Worm (Caenorhabditis elegans) whole organism, late embryonic: ENCODE measurements around the gene F56C3.10.
"Not testable (repeated sequence)": the region's sequence is repeated elsewhere in the genome, so short reads cannot be mapped to it uniquely, and the experiment has no call there.

Experiments
- F13H6.1 ChIP-seq: sonication (generic microtip); optimal IDR thresholded peaks from 2 replicates; lab custom pipeline; 2016; ENCODE audit warnings: missing genetic modification characterization, missing compliant biosample characterization
- K09A11.1 ChIP-seq: sonication (generic microtip); optimal IDR thresholded peaks from 2 replicates; lab custom pipeline; 2017; ENCODE audit warnings: antibody characterized with exemption, mild to moderate bottlenecking, missing genetic modification characterization, missing compliant biosample characterization; ENCODE audit not compliant: insufficient read depth
- T23F11.4 ChIP-seq: fragments of 200-800 bp; sonication (Bioruptor generic); optimal IDR thresholded peaks from 2 replicates; lab custom pipeline; 2018; ENCODE audit warnings: mild to moderate bottlenecking, missing genetic modification characterization, missing compliant biosample characterization
- ama-1 ChIP-seq: fragments of 150-350 bp; optimal IDR thresholded peaks from 2 replicates; lab custom pipeline; 2014
- ceh-14 ChIP-seq: sonication (generic microtip); optimal IDR thresholded peaks from 2 replicates; lab custom pipeline; 2016; ENCODE audit warnings: missing genotype, missing genetic modification characterization, missing compliant biosample characterization
- ceh-18 ChIP-seq: sonication (generic microtip); optimal IDR thresholded peaks from 2 replicates; lab custom pipeline; 2016; ENCODE audit warnings: missing genetic modification characterization, missing compliant biosample characterization
- ceh-2 ChIP-seq: sonication (generic microtip); optimal IDR thresholded peaks from 2 replicates; lab custom pipeline; 2016; ENCODE audit warnings: missing genotype, missing genetic modification characterization, missing compliant biosample characterization
- ceh-22 ChIP-seq: sonication (generic microtip); optimal IDR thresholded peaks from 2 replicates; lab custom pipeline; 2017; ENCODE audit warnings: missing biosample characterization, missing genetic modification characterization
- ceh-24 ChIP-seq: sonication (generic microtip); optimal IDR thresholded peaks from 2 replicates; lab custom pipeline; 2016; ENCODE audit warnings: mild to moderate bottlenecking, missing genetic modification characterization, missing compliant biosample characterization
- ceh-30 ChIP-seq: fragments of 150-350 bp; optimal IDR thresholded peaks from 2 replicates; lab custom pipeline; 2014; ENCODE audit warnings: missing biosample characterization, missing genetic modification characterization
- ceh-31 ChIP-seq: sonication (generic microtip); optimal IDR thresholded peaks from 2 replicates; lab custom pipeline; 2016; ENCODE audit warnings: missing genetic modification characterization, missing compliant biosample characterization
- ceh-34 ChIP-seq: sonication (generic microtip); optimal IDR thresholded peaks from 2 replicates; lab custom pipeline; 2016; ENCODE audit warnings: mild to moderate bottlenecking, missing genetic modification characterization, missing compliant biosample characterization
- ceh-45 ChIP-seq: fragments of 200-800 bp; sonication (Bioruptor generic); IDR thresholded peaks from 2 replicates; pipeline ENCODE4 v1.3.6; 2022; ENCODE audit warnings: missing genetic modification reagents, missing genetic modification characterization, missing compliant biosample characterization
- ceh-48 ChIP-seq: sonication (generic microtip); optimal IDR thresholded peaks from 2 replicates; lab custom pipeline; 2016; ENCODE audit warnings: missing genetic modification characterization, inconsistent platforms, missing compliant biosample characterization
- ceh-6 ChIP-seq: fragments of 200-800 bp; sonication (Bioruptor generic); optimal IDR thresholded peaks from 2 replicates; lab custom pipeline; 2018; ENCODE audit warnings: mild to moderate bottlenecking, missing genetic modification characterization, missing compliant biosample characterization
- che-1 ChIP-seq: sonication (generic microtip); optimal IDR thresholded peaks from 2 replicates; lab custom pipeline; 2016; ENCODE audit warnings: mild to moderate bottlenecking, missing genetic modification characterization, missing compliant biosample characterization
- elt-2 ChIP-seq: sonication (generic microtip); optimal IDR thresholded peaks from 2 replicates; lab custom pipeline; 2016; ENCODE audit warnings: missing genetic modification reagents, missing genetic modification characterization, missing compliant biosample characterization
- gmeb-2 ChIP-seq: sonication (generic microtip); optimal IDR thresholded peaks from 2 replicates; lab custom pipeline; 2016; ENCODE audit warnings: missing genetic modification characterization, inconsistent platforms, missing compliant biosample characterization
- hlh-13 ChIP-seq: fragments of 200-800 bp; sonication (Bioruptor generic); optimal IDR thresholded peaks from 2 replicates; lab custom pipeline; 2018; ENCODE audit warnings: mild to moderate bottlenecking, missing genetic modification characterization, missing compliant biosample characterization
- hlh-8 ChIP-seq: sonication (generic microtip); optimal IDR thresholded peaks from 2 replicates; lab custom pipeline; 2016; ENCODE audit warnings: missing genotype, missing genetic modification characterization, missing compliant biosample characterization
- lim-6 ChIP-seq: sonication (generic microtip); optimal IDR thresholded peaks from 2 replicates; lab custom pipeline; 2016; ENCODE audit warnings: missing genetic modification characterization, missing compliant biosample characterization
- lin-11 ChIP-seq: fragments of 200-800 bp; sonication (Bioruptor generic); optimal IDR thresholded peaks from 2 replicates; lab custom pipeline; 2018; ENCODE audit warnings: mild to moderate bottlenecking, missing genetic modification characterization, missing compliant biosample characterization
- odd-2 ChIP-seq: sonication (generic microtip); optimal IDR thresholded peaks from 2 replicates; lab custom pipeline; 2017; ENCODE audit warnings: antibody characterized with exemption, mild to moderate bottlenecking, missing genetic modification characterization, missing compliant biosample characterization
- pat-9 ChIP-seq: fragments of 200-800 bp; sonication (Bioruptor generic); optimal IDR thresholded peaks from 2 replicates; lab custom pipeline; 2018; ENCODE audit warnings: mild to moderate bottlenecking, missing genetic modification characterization, moderate library complexity, missing compliant biosample characterization
- pha-2 ChIP-seq: sonication (generic microtip); optimal IDR thresholded peaks from 2 replicates; lab custom pipeline; 2017; ENCODE audit warnings: mild to moderate bottlenecking, missing genetic modification characterization, missing compliant biosample characterization
- pros-1 ChIP-seq: fragments of 150-350 bp; optimal IDR thresholded peaks from 2 replicates; lab custom pipeline; 2014; ENCODE audit warnings: missing biosample characterization, missing genetic modification reagents, missing genetic modification characterization
- sox-2 ChIP-seq: fragments of 200-800 bp; sonication (Bioruptor generic); IDR thresholded peaks from 2 replicates; pipeline ENCODE4 v1.3.6; 2022; ENCODE audit warnings: missing genetic modification reagents, missing genetic modification characterization, missing compliant biosample characterization
- sox-4 ChIP-seq: sonication (generic microtip); optimal IDR thresholded peaks from 2 replicates; lab custom pipeline; 2017; ENCODE audit warnings: mild to moderate bottlenecking, missing genetic modification characterization, inconsistent platforms, missing compliant biosample characterization
- syd-9 ChIP-seq: sonication (generic microtip); optimal IDR thresholded peaks from 2 replicates; lab custom pipeline; 2016; ENCODE audit warnings: mild to moderate bottlenecking, missing genetic modification characterization, moderate library complexity, missing compliant biosample characterization
- unc-3 ChIP-seq, 2 experiments: fragments of 200-800 bp in 1 of 2; sonication (Bioruptor generic) in 1 of 2; sonication (generic microtip) in 1 of 2; conservative IDR thresholded peaks in 1 of 2; optimal IDR thresholded peaks in 1 of 2; 2 replicates each; pipeline versions ENCODE4 v1.3.6 to Lab custom; 2016 to 2022; ENCODE audit warnings: missing compliant biosample characterization in 2 of 2, missing genetic modification characterization in 2 of 2, missing genetic modification reagents in 1 of 2
- unc-42 ChIP-seq: sonication (generic microtip); optimal IDR thresholded peaks from 2 replicates; lab custom pipeline; 2016; ENCODE audit warnings: missing genotype, missing genetic modification characterization, missing compliant biosample characterization

F56C3.10 gene

DNA sequence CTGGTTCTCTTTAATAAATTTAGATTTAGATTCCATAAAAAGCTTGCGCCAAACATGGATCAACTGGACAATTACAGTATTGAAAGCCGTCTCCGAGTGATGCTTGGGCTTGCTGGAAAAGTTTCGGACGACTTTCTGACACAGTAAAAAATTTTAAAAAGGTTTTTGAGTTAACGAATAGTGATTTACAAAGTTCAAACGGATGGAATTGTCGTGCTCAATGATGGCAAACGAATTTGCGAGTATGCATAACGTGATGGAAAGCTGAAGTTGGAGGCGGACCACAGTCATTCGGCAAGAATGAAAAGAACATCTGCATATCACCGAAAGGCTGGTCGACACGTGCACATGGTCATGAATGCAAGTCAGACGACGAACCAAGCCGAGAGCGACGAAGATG lies 22.5 kb upstream of the F56C3.10 start, which contains the start of gene ZK402.1:
TSS of gene ZK402.1 (plus strand) at position 301 of the 400 bp plus-strand sequence.
- TF ChIP-seq lin-11 (tag; lab: Kevin White, UChicago); ceh-34 (tag; lab: Kevin White, UChicago); sox-2 (GFP tag; lab: Robert Waterston, UW): not testable (repeated sequence)

DNA sequence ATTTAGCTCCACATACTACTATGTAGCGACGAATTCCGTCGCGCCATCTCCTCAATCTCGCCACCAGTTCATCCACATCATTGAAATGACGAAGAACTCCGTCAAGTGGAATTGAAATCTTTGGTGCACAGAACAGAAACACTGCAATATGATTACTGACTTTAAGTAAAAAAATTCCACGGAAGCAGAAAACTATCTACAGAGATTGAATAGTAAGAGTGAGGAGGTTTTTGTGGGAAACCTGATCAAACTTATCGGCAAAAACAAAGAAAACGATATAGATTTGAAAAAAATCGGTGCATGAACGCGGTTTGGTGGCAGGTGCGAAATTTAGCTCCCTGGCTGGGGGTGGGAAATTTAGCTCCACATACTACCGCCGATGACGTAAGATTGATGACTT lies 22.0 kb upstream of the F56C3.10 start, which contains the start of gene ZK402.2:
TSS of gene ZK402.2 (plus strand) at position 301 of the 400 bp plus-strand sequence.
- TF ChIP-seq sox-4; K09A11.1 (tag; lab: Kevin White, UChicago); unc-3 (GFP tag; conservative IDR thresholded peaks at IDR 0.05; lab: Robert Waterston, UW); unc-3 (tag; optimal IDR thresholded peaks at IDR 0.05; lab: Kevin White, UChicago): not testable (repeated sequence)
- TF ChIP-seq, all 69 proteins: peak for 0; not testable (repeated sequence) for 69

DNA sequence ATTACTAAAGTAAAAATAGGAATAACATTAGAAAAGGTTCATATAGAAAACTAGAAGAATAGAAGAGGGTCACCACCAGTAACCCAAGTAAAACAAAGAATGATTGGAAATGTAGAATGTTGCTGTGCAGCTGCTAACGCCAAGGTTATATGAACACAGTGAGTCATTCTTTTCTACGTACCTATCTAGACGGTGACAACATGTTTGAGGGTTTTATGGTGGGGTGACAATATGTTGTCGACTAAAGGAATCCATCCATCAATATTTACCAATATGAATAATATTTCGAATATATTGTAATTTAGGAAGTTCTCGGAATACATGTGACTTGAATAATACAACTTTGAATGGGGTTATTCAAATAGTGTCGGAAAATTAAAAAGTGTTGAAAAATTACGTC lies 19.8 kb upstream of the F56C3.10 start, which contains the start of gene ZK402.5:
TSS of gene ZK402.5 (minus strand) at position 101 of the 400 bp plus-strand sequence.
- TF ChIP-seq lim-6 (tag; lab: Kevin White, UChicago) (no peak), ceh-22 (no peak), pros-1 (tag; lab: Kevin White, UChicago) (no peak), pat-9 (tag; lab: Kevin White, UChicago) (no peak), ceh-2 (tag; lab: Kevin White, UChicago) (no peak), ceh-14 (tag; lab: Kevin White, UChicago) (no peak)

DNA sequence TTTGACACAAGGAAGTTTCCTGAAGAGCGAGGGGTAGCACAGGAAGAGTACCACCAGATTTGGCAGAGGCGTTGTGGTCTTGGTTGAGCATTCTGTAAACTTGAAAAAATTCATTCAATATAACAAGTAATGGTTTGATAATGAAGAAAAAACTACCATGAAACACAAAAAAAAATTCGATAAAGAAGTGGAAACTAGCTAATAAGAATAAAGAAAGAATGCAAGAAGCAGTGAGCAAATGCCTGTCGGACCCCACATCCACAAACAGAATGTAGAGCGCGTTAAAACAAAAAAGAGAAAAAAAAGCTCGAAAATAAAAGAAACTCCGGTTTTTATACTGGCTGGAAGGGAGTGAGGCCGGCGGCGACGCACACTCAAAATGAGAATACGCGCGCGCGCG lies 16.1 kb upstream of the F56C3.10 start, which contains the start of gene H39E20.1:
TSS of gene H39E20.1 (minus strand) at position 101 of the 400 bp plus-strand sequence.
- no peak for TF ChIP-seq hlh-13 (GFP tag; lab: Kevin White, UChicago)
- no peak for TF ChIP-seq hlh-8
- TF ChIP-seq pha-2 (tag; lab: Kevin White, UChicago): no peak
- no peak for TF ChIP-seq ceh-48 (tag; lab: Kevin White, UChicago)
- no peak for TF ChIP-seq syd-9 (tag; lab: Kevin White, UChicago)
- TF ChIP-seq T23F11.4: no peak
- no peak for TF ChIP-seq sox-2 (GFP tag; lab: Robert Waterston, UW)
- TF ChIP-seq ceh-31 (tag; lab: Kevin White, UChicago): no peak
- no peak for TF ChIP-seq unc-42 (tag; lab: Kevin White, UChicago)
- TF ChIP-seq elt-2 (tag; lab: Kevin White, UChicago): no peak
- no peak for TF ChIP-seq lin-11 (tag; lab: Kevin White, UChicago)
- no peak for TF ChIP-seq odd-2 (tag; lab: Kevin White, UChicago)
- no peak for TF ChIP-seq ceh-24 (tag; lab: Kevin White, UChicago)
- TF ChIP-seq che-1 (tag; lab: Kevin White, UChicago): no peak
- TF ChIP-seq ceh-45 (GFP tag; lab: Robert Waterston, UW): no peak

DNA sequence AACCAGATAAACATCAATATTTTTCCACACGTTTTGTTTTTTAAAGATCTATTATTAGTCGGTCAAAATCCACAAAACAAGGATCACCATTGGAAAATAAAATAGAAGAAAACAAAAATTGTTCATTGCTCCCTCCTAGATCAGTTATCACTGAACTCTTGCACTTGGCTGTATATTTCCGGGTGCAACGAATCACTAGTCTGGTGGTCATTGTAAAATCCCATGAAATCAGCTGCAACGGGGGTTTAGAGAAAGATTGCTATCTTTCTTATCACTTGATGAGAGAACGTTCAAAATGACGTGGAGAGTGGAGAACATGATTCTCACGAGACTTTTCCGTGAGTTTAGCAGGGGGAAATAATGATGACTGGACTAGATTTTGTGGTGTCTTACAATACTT lies 14.3 kb upstream of the F56C3.10 start:
- no peak for TF ChIP-seq ceh-45 (GFP tag; lab: Robert Waterston, UW)
- TF ChIP-seq odd-2 (tag; lab: Kevin White, UChicago): no peak
- TF ChIP-seq ceh-6 (GFP tag; lab: Kevin White, UChicago): no peak
- no peak for TF ChIP-seq gmeb-2 (tag; lab: Kevin White, UChicago)
- no peak for TF ChIP-seq F13H6.1 (tag; lab: Kevin White, UChicago)
- no peak for TF ChIP-seq K09A11.1 (tag; lab: Kevin White, UChicago)
- no peak for TF ChIP-seq ceh-34 (tag; lab: Kevin White, UChicago)
- TF ChIP-seq unc-3 (GFP tag; conservative IDR thresholded peaks at IDR 0.05; lab: Robert Waterston, UW): no peak
- no peak for TF ChIP-seq unc-3 (tag; optimal IDR thresholded peaks at IDR 0.05; lab: Kevin White, UChicago)
- TF ChIP-seq hlh-8: no peak
- no peak for TF ChIP-seq ceh-18 (tag; lab: Kevin White, UChicago)
- TF ChIP-seq pros-1 (tag; lab: Kevin White, UChicago): no peak
- no peak for TF ChIP-seq ama-1 (lab: Kevin White, UChicago)
- TF ChIP-seq ceh-30 (tag; lab: Kevin White, UChicago): no peak
- TF ChIP-seq syd-9 (tag; lab: Kevin White, UChicago): no peak
